Worm (Caenorhabditis elegans): ENCODE measurements around the gene cutl-22.
A peak's percentile ranks its signal among the peaks of the same experiment; 100 is the strongest.

cutl-22 gene

ce11 chrV:1154472-1155278, 13.1 kb downstream of the cutl-22 start:
- TF ChIP-seq ztf-11 (tag; optimal IDR thresholded peaks at IDR 0.05) (no peak), mdl-1 (tag; optimal IDR thresholded peaks at IDR 0.05) (no peak), ztf-4 (tag; optimal IDR thresholded peaks at IDR 0.05) (no peak), pqm-1 (tag; optimal IDR thresholded peaks at IDR 0.05) (no peak), lin-39 (tag; optimal IDR thresholded peaks at IDR 0.05) (no peak), unc-39 (tag; optimal IDR thresholded peaks at IDR 0.05) (no peak), tbx-2 (tag; optimal IDR thresholded peaks at IDR 0.05) (no peak), zag-1 (tag; optimal IDR thresholded peaks at IDR 0.05) (no peak), lin-15B (tag; optimal IDR thresholded peaks at IDR 0.05) (peak; percentile 42), snpc-4 (tag; optimal IDR thresholded peaks at IDR 0.05) (peak; percentile 19), pha-4 (tag; optimal IDR thresholded peaks at IDR 0.05) (no peak), ceh-16 (tag; optimal IDR thresholded peaks at IDR 0.05) (no peak), nhr-25 (tag; optimal IDR thresholded peaks at IDR 0.05) (peak; percentile 46), nhr-43 (tag; optimal IDR thresholded peaks at IDR 0.05; ENCODE audit: poor library complexity, severe bottlenecking) (peak; percentile 42), egl-5 (tag; optimal IDR thresholded peaks at IDR 0.05) (no peak), nhr-237 (tag; optimal IDR thresholded peaks at IDR 0.05) (no peak), ama-1 (optimal IDR thresholded peaks at IDR 0.05) (peak; percentile 75), nhr-28 (tag; optimal IDR thresholded peaks at IDR 0.05) (no peak), daf-12 (tag; optimal IDR thresholded peaks at IDR 0.05) (no peak), jun-1 (tag; optimal IDR thresholded peaks at IDR 0.05) (no peak), egl-27 (tag; optimal IDR thresholded peaks at IDR 0.05) (no peak), fos-1 (tag; optimal IDR thresholded peaks at IDR 0.05) (no peak), nhr-67 (tag; optimal IDR thresholded peaks at IDR 0.05) (no peak), nhr-77 (tag; optimal IDR thresholded peaks at IDR 0.05) (no peak), nhr-23 (tag; optimal IDR thresholded peaks at IDR 0.05) (peak; percentile 85)

ce11 chrV:1155914-1156313, 14.4 kb downstream of the cutl-22 start, which contains the start of gene cmd-1:
Gene cmd-1 (plus strand): TSS chrV:1156271.
- TF ChIP-seq eor-1 (tag; optimal IDR thresholded peaks at IDR 0.05), result no peak
- TF ChIP-seq nhr-23 (tag; optimal IDR thresholded peaks at IDR 0.05), result peak; percentile 4
- TF ChIP-seq elt-3 (tag; optimal IDR thresholded peaks at IDR 0.05), result no peak
- no peak for TF ChIP-seq snpc-4 (tag; optimal IDR thresholded peaks at IDR 0.05)
- peak; percentile 50 for TF ChIP-seq ztf-4 (tag; optimal IDR thresholded peaks at IDR 0.05)
- TF ChIP-seq nfya-1 (tag; optimal IDR thresholded peaks at IDR 0.05; ENCODE audit: insufficient read depth), result peak; percentile 7
- TF ChIP-seq nhr-43 (tag; optimal IDR thresholded peaks at IDR 0.05; ENCODE audit: poor library complexity, severe bottlenecking), result peak; percentile 7
- TF ChIP-seq zag-1 (tag; optimal IDR thresholded peaks at IDR 0.05), result no peak
- TF ChIP-seq lin-15B (tag; optimal IDR thresholded peaks at IDR 0.05), result peak; percentile 26
- TF ChIP-seq elt-2 (tag; optimal IDR thresholded peaks at IDR 0.05), result peak; percentile 48

ce11 chrV:1156431-1156830, 14.9 kb downstream of the cutl-22 start:
- TF ChIP-seq daf-12 (tag; optimal IDR thresholded peaks at IDR 0.05) (no peak), nhr-28 (tag; optimal IDR thresholded peaks at IDR 0.05) (no peak), elt-1 (tag; optimal IDR thresholded peaks at IDR 0.05) (no peak), zag-1 (tag; optimal IDR thresholded peaks at IDR 0.05) (no peak), ceh-82 (tag; optimal IDR thresholded peaks at IDR 0.05) (no peak), skn-1 (tag; optimal IDR thresholded peaks at IDR 0.05) (no peak), ztf-4 (tag; optimal IDR thresholded peaks at IDR 0.05) (no peak), ceh-9 (tag; optimal IDR thresholded peaks at IDR 0.05) (no peak), nhr-11 (tag; optimal IDR thresholded peaks at IDR 0.05) (no peak), nhr-67 (tag; optimal IDR thresholded peaks at IDR 0.05) (no peak)

- TF ChIP-seq ama-1 (optimal IDR thresholded peaks at IDR 0.05) (no peak), ceh-9 (tag; optimal IDR thresholded peaks at IDR 0.05) (no peak), lin-39 (tag; optimal IDR thresholded peaks at IDR 0.05) (no peak), pqm-1 (tag; optimal IDR thresholded peaks at IDR 0.05) (no peak), daf-12 (tag; optimal IDR thresholded peaks at IDR 0.05) (no peak), unc-39 (tag; optimal IDR thresholded peaks at IDR 0.05) (no peak), nhr-11 (tag; optimal IDR thresholded peaks at IDR 0.05) (no peak), ceh-28 (tag; optimal IDR thresholded peaks at IDR 0.05) (no peak), lsy-12 (tag; optimal IDR thresholded peaks at IDR 0.05) (no peak), hmg-11 (tag; optimal IDR thresholded peaks at IDR 0.05) (no peak), unc-62 (GFP tag; optimal IDR thresholded peaks at IDR 0.05) (no peak), sea-2 (GFP tag; optimal IDR thresholded peaks at IDR 0.05) (no peak), elt-3 (tag; optimal IDR thresholded peaks at IDR 0.05) (no peak), snpc-4 (tag; optimal IDR thresholded peaks at IDR 0.05) (no peak), pha-4 (tag; optimal IDR thresholded peaks at IDR 0.05) (no peak), lin-15B (tag; optimal IDR thresholded peaks at IDR 0.05) (no peak), fos-1 (tag; optimal IDR thresholded peaks at IDR 0.05) (no peak), nhr-77 (tag; optimal IDR thresholded peaks at IDR 0.05) (no peak)
Observed at ce11 chrV:1157443-1157842, 15.9 kb downstream of the cutl-22 start.
